Fruit fly (Drosophila melanogaster) whole organism, embryonic: ENCODE measurements around the gene RhoGEF4.

ENCODE experiments used
- BEAF-32 ChIP-seq: fragments of 200-800 bp; sonication (Bioruptor generic); optimal IDR thresholded peaks from 3 replicates; lab custom pipeline; 2017; ENCODE audit warnings: missing biosample characterization, missing genetic modification characterization, mild to moderate bottlenecking, moderate library complexity, missing genetic modification reagents
- Bgb ChIP-seq: fragments of 200-800 bp; sonication (Bioruptor generic); IDR thresholded peaks from 2 replicates; pipeline ENCODE4 v1.3.6; 2022; ENCODE audit warnings: missing biosample characterization, missing genetic modification characterization; ENCODE audit not compliant: partially characterized antibody
- CG10565 ChIP-seq: fragments of 200-800 bp; sonication (Bioruptor generic); optimal IDR thresholded peaks from 3 replicates; lab custom pipeline; 2016; ENCODE audit warnings: missing biosample characterization, mild to moderate bottlenecking, missing genetic modification characterization
- CG11456 ChIP-seq: fragments of 200-800 bp; sonication (Bioruptor generic); IDR thresholded peaks from 3 replicates; pipeline ENCODE4 v1.3.6; 2022; ENCODE audit warnings: missing biosample characterization, missing genetic modification characterization
- CG12659 ChIP-seq: fragments of 200-800 bp; sonication (Bioruptor generic); optimal IDR thresholded peaks from 3 replicates; lab custom pipeline; 2017; ENCODE audit warnings: mild to moderate bottlenecking, missing biosample characterization, missing genetic modification reagents, missing genetic modification characterization
- CG13424 ChIP-seq: fragments of 200-800 bp; sonication (Bioruptor generic); optimal IDR thresholded peaks from 2 replicates; lab custom pipeline; 2019; ENCODE audit warnings: missing biosample characterization, mild to moderate bottlenecking, missing genetic modification characterization, moderate library complexity
- CG13624 ChIP-seq: fragments of 200-800 bp; sonication (Bioruptor generic); optimal IDR thresholded peaks from 2 replicates; lab custom pipeline; 2016; ENCODE audit warnings: missing biosample characterization, missing genetic modification characterization
- CG13775 ChIP-seq: fragments of 200-800 bp; sonication (Bioruptor generic); optimal IDR thresholded peaks from 3 replicates; lab custom pipeline; 2017; ENCODE audit warnings: missing biosample characterization, mild to moderate bottlenecking, missing genetic modification characterization
- CG17829 ChIP-seq: fragments of 200-800 bp; optimal IDR thresholded peaks from 2 replicates; lab custom pipeline; 2019; ENCODE audit warnings: missing biosample characterization, mild to moderate bottlenecking, missing genetic modification characterization, moderate library complexity
- CG18599 ChIP-seq: fragments of 200-800 bp; sonication (Bioruptor generic); optimal IDR thresholded peaks from 3 replicates; lab custom pipeline; 2017; ENCODE audit warnings: missing biosample characterization, missing genetic modification characterization, mild to moderate bottlenecking, moderate library complexity, missing genetic modification reagents
- CG30431 ChIP-seq: fragments of 200-800 bp; sonication (Bioruptor generic); optimal IDR thresholded peaks from 2 replicates; lab custom pipeline; 2017; ENCODE audit warnings: missing biosample characterization, missing genetic modification characterization
- CG3065 ChIP-seq: fragments of 200-800 bp; sonication (Bioruptor generic); optimal IDR thresholded peaks from 2 replicates; lab custom pipeline; 2016; ENCODE audit warnings: missing biosample characterization, missing genetic modification characterization
- CG34224 ChIP-seq: fragments of 200-800 bp; sonication (Bioruptor generic); IDR thresholded peaks from 3 replicates; pipeline ENCODE4 v1.3.6; 2022; ENCODE audit warnings: missing biosample characterization, missing genetic modification characterization; ENCODE audit not compliant: partially characterized antibody
- CG3838 ChIP-seq: fragments of 200-800 bp; sonication (Bioruptor generic); optimal IDR thresholded peaks from 3 replicates; lab custom pipeline; 2016; ENCODE audit warnings: missing biosample characterization, missing genetic modification characterization
- CG4707 ChIP-seq: fragments of 200-800 bp; sonication (Bioruptor generic); optimal IDR thresholded peaks from 2 replicates; lab custom pipeline; 2018; ENCODE audit warnings: missing biosample characterization, mild to moderate bottlenecking, missing genetic modification characterization, moderate library complexity
- CG5953 ChIP-seq: fragments of 200-800 bp; sonication (Bioruptor generic); IDR thresholded peaks from 2 replicates; pipeline ENCODE4 v1.3.6; 2022; ENCODE audit warnings: missing biosample characterization, missing genetic modification characterization
- CG6791 ChIP-seq: fragments of 200-800 bp; sonication (Bioruptor generic); IDR thresholded peaks from 3 replicates; pipeline ENCODE4 v1.3.6; 2022; ENCODE audit warnings: missing biosample characterization, missing genetic modification characterization; ENCODE audit not compliant: partially characterized antibody
- CG6854 ChIP-seq: fragments of 200-800 bp; sonication (Bioruptor generic); optimal IDR thresholded peaks from 3 replicates; lab custom pipeline; 2017; ENCODE audit warnings: missing biosample characterization, mild to moderate bottlenecking, missing genetic modification characterization
- CG7271 ChIP-seq: fragments of 200-800 bp; sonication (Bioruptor generic); optimal IDR thresholded peaks from 2 replicates; lab custom pipeline; 2018; ENCODE audit warnings: missing biosample characterization, mild to moderate bottlenecking, missing genetic modification characterization, moderate library complexity
- CG7372 ChIP-seq: fragments of 200-800 bp; sonication (Bioruptor generic); IDR thresholded peaks from 2 replicates; pipeline ENCODE4 v1.3.6; 2022; ENCODE audit warnings: missing biosample characterization, missing genetic modification characterization
- CG8478 ChIP-seq: fragments of >200 bp; optimal IDR thresholded peaks from 2 replicates; lab custom pipeline; 2018
- Dip3 ChIP-seq: fragments of 200-800 bp; sonication (Bioruptor generic); optimal IDR thresholded peaks from 3 replicates; lab custom pipeline; 2016; ENCODE audit warnings: missing biosample characterization, missing genetic modification characterization
- Dref ChIP-seq: fragments of 200-800 bp; sonication (Bioruptor generic); IDR thresholded peaks from 2 replicates; pipeline ENCODE4 v1.3.6; 2022; ENCODE audit warnings: missing biosample characterization, missing genetic modification characterization
- Fer1 ChIP-seq: fragments of 200-800 bp; sonication (Bioruptor generic); optimal IDR thresholded peaks from 2 replicates; lab custom pipeline; 2017; ENCODE audit warnings: missing biosample characterization, mild to moderate bottlenecking, missing genetic modification characterization
- H15 ChIP-seq: fragments of 200-800 bp; sonication (Bioruptor generic); IDR thresholded peaks from 3 replicates; pipeline ENCODE4 v1.3.6; 2022; ENCODE audit warnings: missing biosample characterization, missing genetic modification characterization
- HLH3B ChIP-seq: fragments of 200-800 bp; sonication (Bioruptor generic); IDR thresholded peaks from 2 replicates; pipeline ENCODE4 v1.3.6; 2022; ENCODE audit warnings: missing biosample characterization, missing genetic modification characterization
- TFAM ChIP-seq: fragments of 200-800 bp; sonication (Bioruptor generic); optimal IDR thresholded peaks from 2 replicates; lab custom pipeline; 2017; ENCODE audit warnings: missing biosample characterization, missing genetic modification characterization, inconsistent platforms
- ab ChIP-seq: fragments of 200-800 bp; sonication (Bioruptor generic); optimal IDR thresholded peaks from 2 replicates; lab custom pipeline; 2016; ENCODE audit warnings: missing biosample characterization, missing genetic modification characterization
- aop ChIP-seq: fragments of 200-800 bp; sonication (Bioruptor generic); IDR thresholded peaks from 2 replicates; pipeline ENCODE4 v1.3.6; 2022; ENCODE audit warnings: missing biosample characterization, missing genetic modification characterization
- bcd ChIP-seq: fragments of 200-800 bp; sonication (Bioruptor generic); optimal IDR thresholded peaks from 2 replicates; lab custom pipeline; 2017; ENCODE audit warnings: missing biosample characterization, mild to moderate bottlenecking, missing genetic modification characterization
- cas ChIP-seq: fragments of 200-800 bp; sonication (Bioruptor generic); IDR thresholded peaks from 2 replicates; pipeline ENCODE4 v1.3.6; 2022; ENCODE audit warnings: missing biosample characterization, missing genetic modification characterization
- caup ChIP-seq: fragments of 200-800 bp; sonication (Bioruptor generic); optimal IDR thresholded peaks from 3 replicates; lab custom pipeline; 2017; ENCODE audit warnings: missing biosample characterization, mild to moderate bottlenecking, missing genetic modification characterization, moderate library complexity; ENCODE audit not compliant: severe bottlenecking
- chinmo ChIP-seq: fragments of 200-800 bp; sonication (Bioruptor generic); IDR thresholded peaks from 4 replicates; pipeline ENCODE4 v1.3.6; 2022; ENCODE audit warnings: missing biosample characterization, missing genetic modification characterization; ENCODE audit not compliant: partially characterized antibody
- crc ChIP-seq: fragments of 200-800 bp; sonication (Bioruptor generic); optimal IDR thresholded peaks from 2 replicates; lab custom pipeline; 2016; ENCODE audit warnings: missing biosample characterization, missing genetic modification characterization
- croc ChIP-seq: fragments of 200-800 bp; sonication (Bioruptor generic); conservative IDR thresholded peaks from 3 replicates; pipeline ENCODE4 v1.3.6; 2022; ENCODE audit warnings: missing biosample characterization, missing genetic modification characterization
- emc ChIP-seq: fragments of 200-800 bp; sonication (Bioruptor generic); optimal IDR thresholded peaks from 2 replicates; lab custom pipeline; 2016; ENCODE audit warnings: missing biosample characterization, missing genetic modification characterization
- gfzf ChIP-seq: fragments of 200-800 bp; sonication (Bioruptor generic); optimal IDR thresholded peaks from 2 replicates; lab custom pipeline; 2016; ENCODE audit warnings: missing biosample characterization, mild to moderate bottlenecking, missing genetic modification characterization, moderate library complexity
- grn ChIP-seq: fragments of 200-800 bp; sonication (Bioruptor generic); optimal IDR thresholded peaks from 3 replicates; lab custom pipeline; 2017; ENCODE audit warnings: missing biosample characterization, missing genetic modification characterization
- h ChIP-seq: fragments of >200 bp; optimal IDR thresholded peaks from 2 replicates; lab custom pipeline; 2017
- kah ChIP-seq: fragments of 200-800 bp; sonication (Bioruptor generic); optimal IDR thresholded peaks from 2 replicates; lab custom pipeline; 2018; ENCODE audit warnings: missing biosample characterization, mild to moderate bottlenecking, missing genetic modification characterization
- mam ChIP-seq: fragments of 200-800 bp; sonication (Bioruptor generic); optimal IDR thresholded peaks from 3 replicates; lab custom pipeline; 2016; ENCODE audit warnings: missing biosample characterization, missing genetic modification characterization
- otp ChIP-seq: fragments of 200-800 bp; sonication (Bioruptor generic); IDR thresholded peaks from 3 replicates; pipeline ENCODE4, ENCODE4 v1.3.6; 2022; ENCODE audit warnings: missing biosample characterization, missing genetic modification characterization
- pnt ChIP-seq: fragments of 200-800 bp; sonication (Bioruptor generic); optimal IDR thresholded peaks from 3 replicates; lab custom pipeline; 2016; ENCODE audit warnings: missing biosample characterization, missing genetic modification characterization
- run ChIP-seq: fragments of 200-800 bp; sonication (Bioruptor generic); optimal IDR thresholded peaks from 3 replicates; lab custom pipeline; 2018; ENCODE audit warnings: missing biosample characterization, mild to moderate bottlenecking, missing genetic modification characterization
- sens-2 ChIP-seq: fragments of 200-800 bp; sonication (Bioruptor generic); IDR thresholded peaks from 2 replicates; pipeline ENCODE4 v1.3.6; 2022; ENCODE audit warnings: missing biosample characterization, missing genetic modification characterization
- slp2 ChIP-seq: fragments of 200-800 bp; sonication (Bioruptor generic); optimal IDR thresholded peaks from 2 replicates; lab custom pipeline; 2016; ENCODE audit warnings: missing biosample characterization, missing genetic modification characterization
- unc-4 ChIP-seq: fragments of 200-800 bp; sonication (Bioruptor generic); IDR thresholded peaks from 2 replicates; pipeline ENCODE4 v1.3.6; 2022; ENCODE audit warnings: missing biosample characterization, missing genetic modification characterization; ENCODE audit not compliant: partially characterized antibody
- unpg ChIP-seq: fragments of 200-800 bp; sonication (Bioruptor generic); optimal IDR thresholded peaks from 3 replicates; lab custom pipeline; 2018; ENCODE audit warnings: missing biosample characterization, mild to moderate bottlenecking, missing genetic modification characterization, moderate library complexity
- wek ChIP-seq: fragments of 200-800 bp; sonication (Bioruptor generic); optimal IDR thresholded peaks from 3 replicates; lab custom pipeline; 2018; ENCODE audit warnings: missing biosample characterization, mild to moderate bottlenecking, missing genetic modification characterization, moderate library complexity
- zfh2 ChIP-seq: fragments of 200-800 bp; sonication (Bioruptor generic); optimal IDR thresholded peaks from 2 replicates; lab custom pipeline; 2016; ENCODE audit warnings: missing biosample characterization, missing genetic modification characterization

Gene RhoGEF4

dm6 chr3L:7328567-7329253 is 5.5 kb upstream of the RhoGEF4 start, which contains the start of the genes mrva, CG42307 and mus312 (continued):
- TF ChIP-seq CG12659 (GFP tag; lab: Kevin White, UChicago) (peak; percentile 96), gfzf (GFP tag; lab: Kevin White, UChicago) (no peak), otp (GFP tag; lab: Robert Waterston, UW) (peak; percentile 82), croc (GFP tag; lab: Robert Waterston, UW) (peak; percentile 63), unpg (peak; percentile 94), h (lab: Kevin White, UChicago) (no peak), CG13424 (tag; lab: Kevin White, UChicago) (peak; percentile 97), Dip3 (GFP tag; lab: Kevin White, UChicago) (peak; percentile 43), sens-2 (GFP tag; lab: Robert Waterston, UW) (peak; percentile 43; the same call in 1 of the 2 replicates), CG7271 (peak; percentile 41), grn (GFP tag; lab: Kevin White, UChicago) (peak; percentile 91), crc (no peak), run (tag; lab: Kevin White, UChicago) (peak; percentile 80), aop (GFP tag; lab: Robert Waterston, UW) (no peak), kah (GFP tag; lab: Kevin White, UChicago) (peak; percentile 87), CG18599 (GFP tag; lab: Kevin White, UChicago) (peak; percentile 93), CG13775 (GFP tag; lab: Kevin White, UChicago) (peak; percentile 93), CG8478 (lab: Kevin White, UChicago) (no peak), cas (GFP tag; lab: Robert Waterston, UW) (peak; percentile 49; the same call in 1 of the 2 replicates), emc (GFP tag; lab: Kevin White, UChicago) (no peak), CG17829 (peak; percentile 95), caup (peak; percentile 75), Bgb (no peak), CG3065 (GFP tag; lab: Kevin White, UChicago) (peak; percentile 49), bcd (GFP tag; lab: Kevin White, UChicago) (peak; percentile 77), CG11456 (GFP tag; lab: Robert Waterston, UW) (peak; percentile 81; the same call in 2 of the 3 replicates), CG5953 (GFP tag; lab: Robert Waterston, UW) (peak; percentile 68; the same call in 1 of the 2 replicates), TFAM (GFP tag; lab: Kevin White, UChicago) (no peak), CG34224 (GFP tag; lab: Robert Waterston, UW) (no peak), CG6854 (GFP tag; lab: Kevin White, UChicago) (peak; percentile 44), slp2 (GFP tag; lab: Kevin White, UChicago) (peak; percentile 38), CG13624 (GFP tag; lab: Kevin White, UChicago) (peak; percentile 89), unc-4 (peak; percentile 46), zfh2 (GFP tag; lab: Kevin White, UChicago) (no peak), CG3838 (GFP tag; lab: Kevin White, UChicago) (peak; percentile 0), chinmo (peak; percentile 88), CG4707 (GFP tag; lab: Kevin White, UChicago) (no peak), mam (peak; percentile 51), Dref (peak; percentile 66), CG6791 (GFP tag; lab: Robert Waterston, UW) (0 out of 3 replicates have a peak, but pooled peaks have one; percentile 55), HLH3B (GFP tag; lab: Robert Waterston, UW) (peak; percentile 74), BEAF-32 (GFP tag; lab: Kevin White, UChicago) (peak; percentile 33), H15 (GFP tag; lab: Robert Waterston, UW) (peak; percentile 77), CG30431 (peak; percentile 56), Fer1 (GFP tag; lab: Kevin White, UChicago) (peak; percentile 89), CG7372 (peak; percentile 72), ab (GFP tag; lab: Kevin White, UChicago) (peak; percentile 33), pnt (GFP tag; lab: Kevin White, UChicago) (peak; percentile 18), wek (GFP tag; lab: Kevin White, UChicago) (peak; percentile 98), CG10565 (GFP tag; lab: Kevin White, UChicago) (no peak)
